Fruit fly (Drosophila melanogaster): ENCODE results near the gene CG17751.

dm6 chr3R:19622005-19622404, 15.0 kb downstream of the CG17751 start:
- TF ChIP-seq CG8478 (optimal IDR thresholded peaks at IDR 0.05) (no peak), CTCF (optimal IDR thresholded peaks at IDR 0.05) (no peak)
